Fruit fly (Drosophila melanogaster) whole organism, prepupa: ENCODE data around the gene Atac2.

Source experiments
- CG11902 ChIP-seq: fragments of 200-800 bp; sonication (Bioruptor generic); optimal IDR thresholded peaks from 3 replicates; lab custom pipeline; 2016; ENCODE audit warnings: missing biosample characterization, missing genetic modification characterization
- CG16779 ChIP-seq: fragments of 200-800 bp; sonication (Bioruptor generic); optimal IDR thresholded peaks from 3 replicates; lab custom pipeline; 2017; ENCODE audit warnings: missing biosample characterization, mild to moderate bottlenecking, missing genetic modification characterization
- CG9139 ChIP-seq: fragments of 200-800 bp; sonication (Bioruptor generic); optimal IDR thresholded peaks from 3 replicates; lab custom pipeline; 2017; ENCODE audit warnings: missing biosample characterization, mild to moderate bottlenecking, missing genetic modification characterization
- achi ChIP-seq: fragments of 200-800 bp; sonication (Bioruptor generic); optimal IDR thresholded peaks from 3 replicates; lab custom pipeline; 2016; ENCODE audit warnings: missing biosample characterization, missing genetic modification characterization
- pdm3 ChIP-seq: fragments of 200-800 bp; sonication (Bioruptor generic); optimal IDR thresholded peaks from 3 replicates; lab custom pipeline; 2016; ENCODE audit warnings: missing biosample characterization, missing genetic modification characterization
- salr ChIP-seq, 2 experiments: fragments of 200-800 bp; sonication (Bioruptor generic); optimal IDR thresholded peaks; 3 replicates each; lab custom pipeline; 2016 to 2018; ENCODE audit warnings: missing biosample characterization in 2 of 2, missing genetic modification characterization in 2 of 2, mild to moderate bottlenecking in 1 of 2
- topi ChIP-seq: fragments of 200-800 bp; sonication (Bioruptor generic); optimal IDR thresholded peaks from 3 replicates; lab custom pipeline; 2016; ENCODE audit warnings: missing biosample characterization, missing genetic modification characterization
- vri ChIP-seq: fragments of 200-800 bp; sonication (Bioruptor generic); optimal IDR thresholded peaks from 3 replicates; lab custom pipeline; 2016; ENCODE audit warnings: missing biosample characterization, mild to moderate bottlenecking, missing genetic modification characterization

DNA sequence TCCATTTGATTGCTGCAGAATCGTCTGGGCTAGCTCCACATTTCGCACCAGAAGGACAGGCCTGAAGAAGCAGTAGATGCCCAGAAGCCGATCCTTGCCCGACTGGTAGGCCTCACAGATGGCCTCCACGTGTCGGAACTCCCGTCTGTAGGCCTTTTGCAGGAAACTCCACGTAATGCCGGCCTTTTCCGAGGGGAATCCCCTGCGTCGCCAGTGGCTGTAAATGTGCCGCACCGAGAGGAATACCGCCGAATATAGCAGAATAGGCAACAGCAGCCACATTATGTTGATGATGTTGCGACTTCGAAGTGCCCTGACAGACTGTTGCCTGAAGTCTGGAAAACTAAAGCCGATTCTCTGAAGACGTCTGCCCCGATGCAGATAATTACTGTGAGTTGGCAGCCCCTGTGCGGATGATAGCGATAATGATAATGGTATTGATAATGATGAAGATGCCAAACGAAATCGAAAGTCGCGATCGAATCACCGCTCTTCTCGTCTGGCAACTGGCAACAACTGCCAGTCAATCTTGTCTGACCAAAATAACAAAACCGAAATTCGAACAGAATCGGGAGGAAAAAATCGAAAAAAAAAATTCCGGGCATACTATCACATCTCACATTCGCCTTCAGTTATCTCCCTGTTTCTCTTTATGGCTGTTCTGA is 40.7 kb upstream of the Atac2 start, which contains the start of gene Cyp310a1:
- no peak for TF ChIP-seq CG11902
- TF ChIP-seq CG9139 (GFP tag; lab: Kevin White, UChicago), result no peak
- no peak for TF ChIP-seq pdm3 (GFP tag; lab: Kevin White, UChicago)
- TF ChIP-seq vri (GFP tag; lab: Kevin White, UChicago), result no peak
- TF ChIP-seq salr (GFP tag; optimal IDR thresholded peaks at IDR 0.05; lab: Kevin White, UChicago), result no peak
- no peak for TF ChIP-seq topi (GFP tag; lab: Kevin White, UChicago)
- no peak for TF ChIP-seq CG16779 (tag; lab: Kevin White, UChicago)
- TF ChIP-seq achi (GFP tag; lab: Kevin White, UChicago), result no peak
